Worm (Caenorhabditis elegans) whole organism, young adult: ENCODE data around the gene F49E12.12.
"Not testable (repeated sequence)": the region's sequence is repeated elsewhere in the genome, so short reads cannot be mapped to it uniquely, and the experiment has no call there.

Experiments used
- F33H1.4 ChIP-seq: fragments of 200-800 bp; sonication (Bioruptor generic); IDR thresholded peaks from 2 replicates; pipeline ENCODE4 v1.3.6; 2022; ENCODE audit warnings: missing genetic modification reagents, missing genetic modification characterization, missing compliant biosample characterization
- T07F8.4 ChIP-seq: sonication (generic microtip); optimal IDR thresholded peaks from 2 replicates; lab custom pipeline; 2016; ENCODE audit warnings: mild to moderate bottlenecking, missing genetic modification characterization, moderate library complexity, missing compliant biosample characterization
- attf-3 ChIP-seq: fragments of 200-800 bp; sonication (Bioruptor generic); conservative IDR thresholded peaks from 2 replicates; pipeline ENCODE4 v1.3.6; 2022; ENCODE audit warnings: missing genetic modification reagents, missing genetic modification characterization, missing compliant biosample characterization
- gei-17 ChIP-seq: fragments of 200-800 bp; sonication (Bioruptor generic); optimal IDR thresholded peaks from 2 replicates; lab custom pipeline; 2018; ENCODE audit warnings: mild to moderate bottlenecking, missing genetic modification characterization, missing compliant biosample characterization
- lin-40 ChIP-seq: sonication (generic microtip); optimal IDR thresholded peaks from 2 replicates; lab custom pipeline; 2016; ENCODE audit warnings: missing genetic modification characterization, mild to moderate bottlenecking, missing compliant biosample characterization, missing genotype, missing genetic modification reagents
- madf-6 ChIP-seq: fragments of 200-800 bp; sonication (Bioruptor generic); IDR thresholded peaks from 2 replicates; pipeline ENCODE4 v1.3.6; 2022; ENCODE audit warnings: missing genetic modification reagents, missing genetic modification characterization, missing compliant biosample characterization
- nhr-120 ChIP-seq: fragments of 200-800 bp; sonication (Bioruptor generic); IDR thresholded peaks from 2 replicates; pipeline ENCODE4 v1.3.6; 2022; ENCODE audit warnings: missing genetic modification characterization, missing compliant biosample characterization
- rcor-1 ChIP-seq: fragments of 200-800 bp; sonication (Bioruptor generic); IDR thresholded peaks from 2 replicates; pipeline ENCODE4 v1.3.6; 2022; ENCODE audit warnings: missing genetic modification reagents, missing genetic modification characterization, missing compliant biosample characterization
- sdz-38 ChIP-seq: sonication (generic microtip); optimal IDR thresholded peaks from 2 replicates; lab custom pipeline; 2016; ENCODE audit warnings: missing genotype, missing genetic modification characterization, missing compliant biosample characterization
- sea-2 ChIP-seq: fragments of 200-800 bp; sonication (Bioruptor generic); IDR thresholded peaks from 2 replicates; pipeline ENCODE4 v1.3.6; 2022; ENCODE audit warnings: missing genetic modification characterization, missing compliant biosample characterization
- snpc-1.1 ChIP-seq: sonication (generic microtip); optimal IDR thresholded peaks from 2 replicates; lab custom pipeline; 2017; ENCODE audit warnings: missing genetic modification characterization, mild to moderate bottlenecking, missing compliant biosample characterization, antibody characterized with exemption, moderate library complexity, missing genotype, missing genetic modification reagents; ENCODE audit not compliant: insufficient read depth
- snpc-4 ChIP-seq, 5 experiments: fragments of 150-350 bp in 1 of 5; sonication (generic microtip) in 4 of 5; optimal IDR thresholded peaks; 2 replicates each; lab custom pipeline; 2014 to 2018; ENCODE audit warnings: missing genetic modification characterization in 5 of 5, missing biosample characterization in 3 of 5, antibody characterized with exemption in 2 of 5, mild to moderate bottlenecking in 2 of 5, missing compliant biosample characterization in 2 of 5, missing genotype in 2 of 5, moderate library complexity in 2 of 5, missing genetic modification reagents in 1 of 5
- somi-1 ChIP-seq: fragments of 200-800 bp; sonication (Bioruptor generic); optimal IDR thresholded peaks from 2 replicates; lab custom pipeline; 2018; ENCODE audit warnings: mild to moderate bottlenecking, missing genetic modification characterization, missing compliant biosample characterization
- xnd-1 ChIP-seq: sonication (generic microtip); optimal IDR thresholded peaks from 2 replicates; lab custom pipeline; 2016; ENCODE audit warnings: missing genotype, missing genetic modification reagents, missing genetic modification characterization, missing compliant biosample characterization

- not testable (repeated sequence) for TF ChIP-seq madf-6 (GFP tag; lab: Robert Waterston, UW); attf-3 (GFP tag; lab: Robert Waterston, UW); nhr-120; lin-40; xnd-1 (tag; lab: Kevin White, UChicago); gei-17 (GFP tag; lab: Kevin White, UChicago); rcor-1 (GFP tag; lab: Robert Waterston, UW); somi-1 (GFP tag; lab: Kevin White, UChicago); T07F8.4; F33H1.4 (GFP tag; lab: Robert Waterston, UW); sea-2; sdz-38 (tag; lab: Kevin White, UChicago)
- TF ChIP-seq snpc-1.1 (tag; lab: Kevin White, UChicago), result peak; percentile 51
- TF ChIP-seq snpc-4 (GFP tag; optimal IDR thresholded peaks at IDR 0.05; lab: Kevin White, UChicago), result peak; percentile 33
- TF ChIP-seq snpc-4 (tag; optimal IDR thresholded peaks at IDR 0.05; lab: Kevin White, UChicago), result peak in 2 of 4 experiments; percentile 55 to 85
Observed at ce11 chrII:8432949-8433348, 51.7 kb downstream of the F49E12.12 start.
